Worm (Caenorhabditis elegans): ENCODE results near the gene C15C8.6.

DNA sequence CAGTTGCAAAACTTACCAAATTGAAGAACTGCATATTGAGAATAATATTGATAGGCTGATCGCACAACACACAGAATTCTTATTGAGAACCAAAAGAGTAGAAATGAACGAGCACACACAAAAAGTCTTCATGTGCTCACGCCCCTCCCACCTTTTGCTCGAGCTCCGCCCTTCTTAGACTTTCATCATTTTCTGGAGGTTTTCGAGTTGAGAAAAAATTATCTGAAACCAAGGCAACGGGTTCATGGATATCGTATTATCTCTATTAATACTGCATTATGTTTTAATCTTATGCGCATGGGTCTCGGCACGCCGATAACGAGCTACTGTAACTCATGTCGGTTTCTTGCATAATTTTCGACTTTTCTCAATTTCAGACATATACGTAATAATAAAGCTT is 25.5 kb downstream of the C15C8.6 start, which contains the start of gene R11D1.12:
- no peak for TF ChIP-seq nhr-76 (tag; optimal IDR thresholded peaks at IDR 0.05)
- no peak for TF ChIP-seq unc-62 (GFP tag; optimal IDR thresholded peaks at IDR 0.05)
- no peak for TF ChIP-seq elt-3 (tag; optimal IDR thresholded peaks at IDR 0.05)
- no peak for TF ChIP-seq snpc-4 (tag; optimal IDR thresholded peaks at IDR 0.05)
- no peak for TF ChIP-seq ceh-83 (GFP tag; optimal IDR thresholded peaks at IDR 0.05)
- TF ChIP-seq unc-39 (tag; optimal IDR thresholded peaks at IDR 0.05), result no peak
